Fruit fly (Drosophila melanogaster) whole organism, embryonic: ENCODE results near the gene CG11723.
A peak's percentile ranks its signal among the peaks of the same experiment; 100 is the strongest.

ENCODE experiments used
- Asciz ChIP-seq: fragments of 200-800 bp; sonication (Bioruptor generic); optimal IDR thresholded peaks from 2 replicates; lab custom pipeline; 2017; ENCODE audit warnings: missing biosample characterization, mild to moderate bottlenecking, missing genetic modification characterization, missing genetic modification reagents
- CG10209 ChIP-seq: fragments of 200-800 bp; sonication (Bioruptor generic); optimal IDR thresholded peaks from 3 replicates; lab custom pipeline; 2017; ENCODE audit warnings: missing biosample characterization, mild to moderate bottlenecking, missing genetic modification characterization, missing genetic modification reagents
- CG10543 ChIP-seq: fragments of 200-800 bp; sonication (Bioruptor generic); optimal IDR thresholded peaks from 3 replicates; lab custom pipeline; 2017; ENCODE audit warnings: missing biosample characterization, mild to moderate bottlenecking, missing genetic modification characterization, moderate library complexity
- CG11560 ChIP-seq: fragments of 200-800 bp; sonication (Bioruptor generic); IDR thresholded peaks from 3 replicates; pipeline ENCODE4 v1.3.6; 2022; ENCODE audit warnings: missing biosample characterization, missing genetic modification characterization
- CG12391 ChIP-seq: fragments of 200-800 bp; sonication (Bioruptor generic); optimal IDR thresholded peaks from 3 replicates; lab custom pipeline; 2018; ENCODE audit warnings: missing biosample characterization, mild to moderate bottlenecking, missing genetic modification characterization, moderate library complexity
- CG14050 ChIP-seq: fragments of 200-800 bp; sonication (Bioruptor generic); IDR thresholded peaks from 3 replicates; pipeline ENCODE4 v1.3.6; 2022; ENCODE audit warnings: missing biosample characterization, missing genetic modification characterization
- CG14710 ChIP-seq: fragments of 200-800 bp; sonication (Bioruptor generic); optimal IDR thresholded peaks from 3 replicates; lab custom pipeline; 2019; ENCODE audit warnings: missing biosample characterization, mild to moderate bottlenecking, missing genetic modification characterization, moderate library complexity
- CG14860 ChIP-seq: fragments of 200-800 bp; sonication (Bioruptor generic); IDR thresholded peaks from 3 replicates; pipeline ENCODE4 v1.3.6; 2022; ENCODE audit warnings: missing biosample characterization, missing genetic modification characterization; ENCODE audit not compliant: partially characterized antibody
- CG1647 ChIP-seq: fragments of 200-800 bp; sonication (Bioruptor generic); optimal IDR thresholded peaks from 3 replicates; lab custom pipeline; 2016; ENCODE audit warnings: missing biosample characterization, missing genetic modification characterization
- CG16813 ChIP-seq: fragments of 200-800 bp; sonication (Bioruptor generic); IDR thresholded peaks from 3 replicates; pipeline ENCODE4 v1.3.6; 2022; ENCODE audit warnings: missing biosample characterization, missing genetic modification characterization; ENCODE audit not compliant: partially characterized antibody
- CG17359 ChIP-seq: fragments of 200-800 bp; sonication (Bioruptor generic); optimal IDR thresholded peaks from 3 replicates; lab custom pipeline; 2018; ENCODE audit warnings: missing biosample characterization, mild to moderate bottlenecking, missing genetic modification characterization, moderate library complexity
- CG2202 ChIP-seq: fragments of 200-800 bp; sonication (Bioruptor generic); optimal IDR thresholded peaks from 2 replicates; lab custom pipeline; 2018; ENCODE audit warnings: missing biosample characterization, mild to moderate bottlenecking, missing genetic modification characterization
- CG31441 ChIP-seq: fragments of 200-800 bp; sonication (Bioruptor generic); IDR thresholded peaks from 2 replicates; pipeline ENCODE4 v1.3.6; 2022; ENCODE audit warnings: missing biosample characterization, missing genetic modification characterization
- CG32772 ChIP-seq: fragments of 200-800 bp; sonication (Bioruptor generic); IDR thresholded peaks from 2 replicates; pipeline ENCODE4 v1.3.6; 2022; ENCODE audit warnings: missing biosample characterization, missing genetic modification characterization
- CG33557 ChIP-seq: fragments of 200-800 bp; sonication (Bioruptor generic); optimal IDR thresholded peaks from 2 replicates; lab custom pipeline; 2019; ENCODE audit warnings: missing biosample characterization, mild to moderate bottlenecking, missing genetic modification characterization, moderate library complexity
- CG34422 ChIP-seq: fragments of 200-800 bp; sonication (Bioruptor generic); IDR thresholded peaks from 3 replicates; pipeline ENCODE4 v1.3.6; 2022; ENCODE audit warnings: missing biosample characterization, missing genetic modification characterization
- CG4707 ChIP-seq: fragments of 200-800 bp; sonication (Bioruptor generic); optimal IDR thresholded peaks from 2 replicates; lab custom pipeline; 2018; ENCODE audit warnings: missing biosample characterization, mild to moderate bottlenecking, missing genetic modification characterization, moderate library complexity
- CG4730 ChIP-seq: fragments of 200-800 bp; sonication (Bioruptor generic); IDR thresholded peaks from 2 replicates; pipeline ENCODE4 v1.3.6; 2022; ENCODE audit warnings: missing biosample characterization, missing genetic modification characterization
- CG8290 ChIP-seq, 3 experiments: fragments of 200-800 bp; sonication (Bioruptor generic); optimal IDR thresholded peaks; 2 replicates each; lab custom pipeline; 2016 to 2019; ENCODE audit warnings: missing biosample characterization in 3 of 3, missing genetic modification characterization in 3 of 3, mild to moderate bottlenecking in 2 of 3, moderate library complexity in 1 of 3
- CG8944 ChIP-seq: fragments of 200-800 bp; sonication (Bioruptor generic); optimal IDR thresholded peaks from 3 replicates; lab custom pipeline; 2016; ENCODE audit warnings: missing biosample characterization, missing genetic modification characterization
- CG9727 ChIP-seq: fragments of 200-800 bp; sonication (Bioruptor generic); optimal IDR thresholded peaks from 3 replicates; lab custom pipeline; 2017; ENCODE audit warnings: missing biosample characterization, mild to moderate bottlenecking, missing genetic modification characterization
- CHES-1-like ChIP-seq: fragments of 200-800 bp; sonication (Bioruptor generic); optimal IDR thresholded peaks from 2 replicates; lab custom pipeline; 2016; ENCODE audit warnings: missing biosample characterization, missing genetic modification characterization
- D19A ChIP-seq: fragments of 200-800 bp; optimal IDR thresholded peaks from 3 replicates; lab custom pipeline; 2019; ENCODE audit warnings: missing biosample characterization, mild to moderate bottlenecking, missing genetic modification characterization, moderate library complexity
- Eip74EF ChIP-seq, 2 experiments: fragments of 200-800 bp in 1 of 2; fragments of >200 bp in 1 of 2; sonication (Bioruptor generic) in 1 of 2; optimal IDR thresholded peaks; 2 replicates each; lab custom pipeline; 2017 to 2019; ENCODE audit warnings: missing biosample characterization in 2 of 2, missing genetic modification characterization in 2 of 2, mild to moderate bottlenecking in 1 of 2, moderate library complexity in 1 of 2
- Fer2 ChIP-seq: fragments of 200-800 bp; sonication (Bioruptor generic); optimal IDR thresholded peaks from 2 replicates; lab custom pipeline; 2018; ENCODE audit warnings: missing biosample characterization, mild to moderate bottlenecking, missing genetic modification characterization, moderate library complexity
- HmgD ChIP-seq: fragments of 200-800 bp; sonication (Bioruptor generic); optimal IDR thresholded peaks from 3 replicates; lab custom pipeline; 2016; ENCODE audit warnings: missing biosample characterization, missing genetic modification characterization
- NC2α ChIP-seq: fragments of 200-800 bp; sonication (Bioruptor generic); optimal IDR thresholded peaks from 2 replicates; lab custom pipeline; 2016; ENCODE audit warnings: missing biosample characterization, missing genetic modification characterization
- NC2β ChIP-seq: fragments of 200-800 bp; sonication (Bioruptor generic); optimal IDR thresholded peaks from 2 replicates; lab custom pipeline; 2016; ENCODE audit warnings: missing biosample characterization, missing genetic modification characterization
- Sry-δ ChIP-seq: fragments of 200-800 bp; sonication (Bioruptor generic); optimal IDR thresholded peaks from 2 replicates; lab custom pipeline; 2016; ENCODE audit warnings: missing biosample characterization, missing genetic modification characterization
- Taf1 ChIP-seq: fragments of 200-800 bp; sonication (Bioruptor generic); IDR thresholded peaks from 2 replicates; pipeline ENCODE4 v1.3.6; 2022; ENCODE audit warnings: missing biosample characterization, missing genetic modification characterization
- ara ChIP-seq: fragments of 200-800 bp; sonication (Bioruptor generic); IDR thresholded peaks from 2 replicates; pipeline ENCODE4 v1.3.6; 2022; ENCODE audit warnings: missing biosample characterization, missing genetic modification characterization
- chif ChIP-seq, 2 experiments: fragments of 200-800 bp; sonication (Bioruptor generic); optimal IDR thresholded peaks; 3 replicates each; lab custom pipeline; 2016; ENCODE audit warnings: missing biosample characterization in 2 of 2, missing genetic modification characterization in 2 of 2
- ems ChIP-seq: fragments of 200-800 bp; sonication (Bioruptor generic); optimal IDR thresholded peaks from 3 replicates; lab custom pipeline; 2016; ENCODE audit warnings: missing biosample characterization, missing genetic modification characterization
- jing ChIP-seq: fragments of 200-800 bp; sonication (Bioruptor generic); optimal IDR thresholded peaks from 2 replicates; lab custom pipeline; 2018; ENCODE audit warnings: missing biosample characterization, mild to moderate bottlenecking, missing genetic modification characterization
- lmd ChIP-seq: fragments of 200-800 bp; sonication (Bioruptor generic); IDR thresholded peaks from 2 replicates; pipeline ENCODE4 v1.3.6; 2022; ENCODE audit warnings: missing biosample characterization, missing genetic modification characterization
- nerfin-2 ChIP-seq: fragments of 200-800 bp; sonication (Bioruptor generic); IDR thresholded peaks from 2 replicates; pipeline ENCODE4 v1.3.6; 2022; ENCODE audit warnings: missing biosample characterization, missing genetic modification characterization; ENCODE audit not compliant: partially characterized antibody
- onecut ChIP-seq: fragments of 200-800 bp; sonication (Bioruptor generic); IDR thresholded peaks from 2 replicates; pipeline ENCODE4 v1.3.6; 2022; ENCODE audit warnings: missing biosample characterization, missing genetic modification characterization
- pho ChIP-seq: fragments of 200-800 bp; sonication (Bioruptor generic); optimal IDR thresholded peaks from 2 replicates; lab custom pipeline; 2016; ENCODE audit warnings: missing biosample characterization, missing genetic modification characterization
- ranshi ChIP-seq: fragments of 200-800 bp; sonication (Bioruptor generic); IDR thresholded peaks from 2 replicates; pipeline ENCODE4 v1.3.6; 2022; ENCODE audit warnings: missing biosample characterization, missing genetic modification characterization
- scrt ChIP-seq: fragments of 200-800 bp; sonication (Bioruptor generic); optimal IDR thresholded peaks from 2 replicates; lab custom pipeline; 2018; ENCODE audit warnings: missing biosample characterization, mild to moderate bottlenecking, missing genetic modification characterization, moderate library complexity
- sisA ChIP-seq: fragments of 200-800 bp; sonication (Bioruptor generic); IDR thresholded peaks from 2 replicates; pipeline ENCODE4 v1.3.6; 2022; ENCODE audit warnings: missing biosample characterization, missing genetic modification characterization
- slou ChIP-seq: fragments of 200-800 bp; sonication (Bioruptor generic); optimal IDR thresholded peaks from 3 replicates; lab custom pipeline; 2016; ENCODE audit warnings: missing biosample characterization, missing genetic modification characterization
- ssp ChIP-seq: fragments of 200-800 bp; sonication (Bioruptor generic); IDR thresholded peaks from 2 replicates; pipeline ENCODE4 v1.3.6; 2022; ENCODE audit warnings: missing biosample characterization, missing genetic modification characterization
- stwl ChIP-seq: fragments of 200-800 bp; sonication (Bioruptor generic); optimal IDR thresholded peaks from 3 replicates; lab custom pipeline; 2018; ENCODE audit warnings: missing biosample characterization, mild to moderate bottlenecking, missing genetic modification characterization, moderate library complexity
- trh ChIP-seq: fragments of 200-800 bp; sonication (Bioruptor generic); optimal IDR thresholded peaks from 2 replicates; lab custom pipeline; 2016; ENCODE audit warnings: missing biosample characterization, missing genetic modification characterization
- unpg ChIP-seq: fragments of 200-800 bp; sonication (Bioruptor generic); optimal IDR thresholded peaks from 3 replicates; lab custom pipeline; 2018; ENCODE audit warnings: missing biosample characterization, mild to moderate bottlenecking, missing genetic modification characterization, moderate library complexity
- z ChIP-seq: fragments of 200-800 bp; sonication (Bioruptor generic); IDR thresholded peaks from 3 replicates; pipeline ENCODE4 v1.3.6; 2022; ENCODE audit warnings: missing biosample characterization, missing genetic modification characterization
- zen ChIP-seq: fragments of 200-800 bp; sonication (Bioruptor generic); optimal IDR thresholded peaks from 3 replicates; lab custom pipeline; 2018; ENCODE audit warnings: missing biosample characterization, mild to moderate bottlenecking, missing genetic modification characterization, moderate library complexity
- zfh2 ChIP-seq: fragments of 200-800 bp; sonication (Bioruptor generic); optimal IDR thresholded peaks from 2 replicates; lab custom pipeline; 2016; ENCODE audit warnings: missing biosample characterization, missing genetic modification characterization

Gene CG11723

DNA sequence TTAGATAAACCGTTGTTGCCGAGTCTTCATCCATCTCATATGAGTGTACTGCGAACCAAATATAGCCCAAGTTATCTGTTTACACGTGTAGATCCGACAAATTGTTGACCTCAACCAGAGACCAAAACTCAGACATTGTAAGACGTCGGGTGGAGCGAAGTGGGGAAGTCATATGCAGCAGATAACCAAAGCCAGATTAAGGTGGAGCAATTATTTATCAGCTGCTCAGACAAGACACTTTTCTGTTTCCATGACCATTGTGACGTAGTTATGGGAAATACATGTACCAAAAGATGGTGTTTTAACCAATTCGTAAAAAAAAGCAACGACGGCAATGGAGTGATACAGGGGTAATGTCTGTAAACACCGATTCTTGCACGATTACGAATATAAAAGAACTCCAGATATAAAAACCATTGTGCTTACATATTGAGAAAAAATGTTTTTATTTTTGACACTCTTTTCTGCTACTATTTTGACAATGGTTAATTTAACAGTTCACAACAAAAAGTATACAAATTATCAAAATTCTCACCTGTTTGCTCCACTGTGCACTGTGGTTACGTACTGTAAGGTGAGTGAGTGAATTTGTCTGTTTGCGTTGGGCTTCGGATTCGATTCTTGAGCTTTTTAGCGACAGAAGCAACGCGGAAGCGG is 30.4 kb upstream of the CG11723 start:
- no peak for TF ChIP-seq Fer2 (tag; lab: Kevin White, UChicago)
- no peak for TF ChIP-seq Sry-δ (GFP tag; lab: Kevin White, UChicago)
- peak; percentile 77 for TF ChIP-seq CG4707
- TF ChIP-seq CG8944 (GFP tag; lab: Kevin White, UChicago) = peak; percentile 35
- TF ChIP-seq CHES-1-like = peak; percentile 49
- TF ChIP-seq CG31441 (GFP tag; lab: Robert Waterston, UW) = 0 out of 2 replicates have a peak, but pooled peaks have one; percentile 33
- peak; percentile 16 for TF ChIP-seq CG10543 (GFP tag; lab: Kevin White, UChicago)
- TF ChIP-seq pho = peak; percentile 72
- TF ChIP-seq z (GFP tag; lab: Robert Waterston, UW) = 0 out of 3 replicates have a peak, but pooled peaks have one; percentile 40
- TF ChIP-seq CG9727 (GFP tag; lab: Kevin White, UChicago) = peak; percentile 42
- TF ChIP-seq chif (GFP tag; optimal IDR thresholded peaks at IDR 0.05; lab: Kevin White, UChicago) = peak; percentile 11 to 73
- no peak for TF ChIP-seq stwl (tag; lab: Kevin White, UChicago)
- TF ChIP-seq ranshi = 0 out of 2 replicates have a peak, but pooled peaks have one; percentile 13
- no peak for TF ChIP-seq jing (GFP tag; lab: Kevin White, UChicago)
- TF ChIP-seq Eip74EF (GFP tag; optimal IDR thresholded peaks at IDR 0.05; lab: Kevin White, UChicago) = no peak
- TF ChIP-seq CG4730 (GFP tag; lab: Robert Waterston, UW) = no peak
- TF ChIP-seq CG1647 (GFP tag; lab: Kevin White, UChicago) = peak; percentile 59
- TF ChIP-seq CG16813 (GFP tag; lab: Robert Waterston, UW) = no peak
- peak; percentile 54 for TF ChIP-seq unpg (GFP tag; lab: Kevin White, UChicago)
- TF ChIP-seq ems = peak; percentile 9
- no peak for TF ChIP-seq CG11560
- TF ChIP-seq slou = peak; percentile 30
- peak; percentile 45; the same call in 1 of the 2 replicates for TF ChIP-seq Taf1 (GFP tag; lab: Robert Waterston, UW)
- TF ChIP-seq HmgD (GFP tag; lab: Kevin White, UChicago) = no peak
- TF ChIP-seq NC2α = no peak
- TF ChIP-seq ara (GFP tag; lab: Robert Waterston, UW) = no peak
- no peak for TF ChIP-seq trh (GFP tag; lab: Kevin White, UChicago)
- TF ChIP-seq ssp = peak; percentile 35; the same call in 1 of the 2 replicates
- TF ChIP-seq lmd (GFP tag; lab: Robert Waterston, UW) = peak; percentile 55
- peak; percentile 45; the same call in 2 of the 3 replicates for TF ChIP-seq CG14050 (GFP tag; lab: Robert Waterston, UW)
- no peak for TF ChIP-seq nerfin-2 (GFP tag; lab: Robert Waterston, UW)
- TF ChIP-seq CG2202 (tag; lab: Kevin White, UChicago) = peak; percentile 16
- TF ChIP-seq CG33557 (GFP tag; lab: Kevin White, UChicago) = no peak
- TF ChIP-seq CG32772 (GFP tag; lab: Robert Waterston, UW) = peak; percentile 27; the same call in 1 of the 2 replicates
- no peak for TF ChIP-seq onecut (GFP tag; lab: Robert Waterston, UW)
- no peak for TF ChIP-seq scrt (GFP tag; lab: Kevin White, UChicago)
- TF ChIP-seq CG8290 (GFP tag; optimal IDR thresholded peaks at IDR 0.05; lab: Kevin White, UChicago) = no peak
- peak in 1 of 2 experiments; percentile 40 for TF ChIP-seq CG8290 (tag; optimal IDR thresholded peaks at IDR 0.05; lab: Kevin White, UChicago)
- TF ChIP-seq CG14860 (GFP tag; lab: Robert Waterston, UW) = no peak
- TF ChIP-seq zen (tag; lab: Kevin White, UChicago) = no peak
- peak; percentile 5 for TF ChIP-seq NC2β
- TF ChIP-seq Asciz (GFP tag; lab: Kevin White, UChicago) = no peak
- peak; percentile 26 for TF ChIP-seq CG12391 (tag; lab: Kevin White, UChicago)
- peak; percentile 39 for TF ChIP-seq D19A
- peak; percentile 40 for TF ChIP-seq zfh2 (GFP tag; lab: Kevin White, UChicago)
- TF ChIP-seq CG10209 (GFP tag; lab: Kevin White, UChicago) = peak; percentile 41
- peak; percentile 22 for TF ChIP-seq CG17359 (tag; lab: Kevin White, UChicago)
- TF ChIP-seq CG14710 (tag; lab: Kevin White, UChicago) = no peak
- TF ChIP-seq sisA (GFP tag; lab: Robert Waterston, UW) = peak; percentile 34; the same call in 1 of the 2 replicates
- TF ChIP-seq CG34422 (GFP tag; lab: Robert Waterston, UW) = no peak
